Worm (Caenorhabditis elegans) whole organism, early embryonic: ENCODE results near the gene lury-1.
A peak's percentile ranks its signal among the peaks of the same experiment; 100 is the strongest.

Source experiments
- B0310.2 ChIP-seq: sonication (generic microtip); optimal IDR thresholded peaks from 2 replicates; lab custom pipeline; 2016; ENCODE audit warnings: mild to moderate bottlenecking, missing genetic modification characterization, missing compliant biosample characterization
- F13C5.2 ChIP-seq: sonication (generic microtip); optimal IDR thresholded peaks from 2 replicates; lab custom pipeline; 2017; ENCODE audit warnings: mild to moderate bottlenecking, missing genetic modification characterization, inconsistent platforms, missing compliant biosample characterization
- aly-1 ChIP-seq: sonication (generic microtip); optimal IDR thresholded peaks from 2 replicates; lab custom pipeline; 2016; ENCODE audit warnings: missing genetic modification characterization, missing compliant biosample characterization
- ama-1 ChIP-seq: fragments of 150-350 bp; optimal IDR thresholded peaks from 2 replicates; lab custom pipeline; 2014
- ceh-13 ChIP-seq: fragments of 200-800 bp; sonication (Bioruptor generic); optimal IDR thresholded peaks from 2 replicates; lab custom pipeline; 2018; ENCODE audit warnings: mild to moderate bottlenecking, missing genetic modification characterization, missing compliant biosample characterization
- ceh-36 ChIP-seq: sonication (generic microtip); optimal IDR thresholded peaks from 2 replicates; lab custom pipeline; 2016; ENCODE audit warnings: missing genetic modification characterization, inconsistent platforms, missing compliant biosample characterization
- ets-7 ChIP-seq: sonication (generic microtip); optimal IDR thresholded peaks from 2 replicates; lab custom pipeline; 2016; ENCODE audit warnings: missing genotype, missing genetic modification characterization, missing compliant biosample characterization
- flt-1 ChIP-seq: fragments of 200-800 bp; sonication (Bioruptor generic); IDR thresholded peaks from 2 replicates; pipeline ENCODE4 v1.3.6; 2022; ENCODE audit warnings: missing genetic modification characterization, missing compliant biosample characterization
- hmbx-1 ChIP-seq: sonication (generic microtip); optimal IDR thresholded peaks from 2 replicates; lab custom pipeline; 2016; ENCODE audit warnings: mild to moderate bottlenecking, missing genetic modification characterization, missing compliant biosample characterization
- hmg-4 ChIP-seq: fragments of 200-800 bp; sonication (Bioruptor generic); optimal IDR thresholded peaks from 2 replicates; lab custom pipeline; 2018; ENCODE audit warnings: mild to moderate bottlenecking, missing genetic modification characterization, missing compliant biosample characterization
- hnd-1 ChIP-seq: sonication (generic microtip); optimal IDR thresholded peaks from 2 replicates; lab custom pipeline; 2016; ENCODE audit warnings: missing genetic modification characterization, missing compliant biosample characterization
- pes-1 ChIP-seq: fragments of 200-800 bp; sonication (Bioruptor generic); IDR thresholded peaks from 2 replicates; pipeline ENCODE4 v1.3.6; 2022; ENCODE audit warnings: missing genetic modification reagents, missing genetic modification characterization, missing compliant biosample characterization
- scrt-1 ChIP-seq: fragments of 200-800 bp; sonication (Bioruptor generic); IDR thresholded peaks from 2 replicates; pipeline ENCODE4 v1.3.6; 2022; ENCODE audit warnings: missing genetic modification characterization, missing compliant biosample characterization
- sea-1 ChIP-seq: fragments of 200-800 bp; sonication (Bioruptor generic); conservative IDR thresholded peaks from 2 replicates; pipeline ENCODE4 v1.3.6; 2022; ENCODE audit warnings: missing genetic modification characterization, missing compliant biosample characterization
- tbx-11 ChIP-seq: fragments of 200-800 bp; sonication (Bioruptor generic); IDR thresholded peaks from 2 replicates; pipeline ENCODE4 v1.3.6; 2022; ENCODE audit warnings: missing genetic modification characterization, missing compliant biosample characterization
- tbx-37 ChIP-seq: fragments of 200-800 bp; sonication (Bioruptor generic); conservative IDR thresholded peaks from 2 replicates; pipeline ENCODE4 v1.3.6; 2022; ENCODE audit warnings: missing genetic modification reagents, missing genetic modification characterization, missing compliant biosample characterization
- tra-4 ChIP-seq: sonication (generic microtip); optimal IDR thresholded peaks from 2 replicates; lab custom pipeline; 2017; ENCODE audit warnings: missing genetic modification characterization, missing compliant biosample characterization

Gene lury-1

DNA sequence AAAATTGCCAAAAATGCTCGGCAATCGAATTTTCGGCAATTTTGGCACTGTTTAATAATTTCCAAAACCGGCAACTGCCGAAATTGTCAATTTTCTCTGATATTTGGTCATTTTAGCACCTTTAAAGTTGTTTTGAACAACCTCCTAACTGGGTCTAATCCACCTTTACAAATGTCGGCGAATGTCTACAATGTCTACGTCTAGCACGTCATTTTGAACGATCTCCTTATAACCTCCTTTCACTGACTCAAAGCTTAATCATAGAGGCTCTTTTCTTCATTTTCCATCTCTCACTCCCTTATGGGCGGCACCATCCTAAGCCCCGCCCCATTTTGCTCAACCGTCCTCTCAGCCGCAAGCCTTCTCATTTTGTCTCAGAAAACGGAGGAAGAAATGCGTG is 8.0 kb downstream of the lury-1 start, which contains the start of gene Y75B8A.44:
Gene Y75B8A.44, plus strand, starts transcription at position 301 of the 400 bp plus-strand sequence.
- no peak for TF ChIP-seq ceh-13 (GFP tag; lab: Kevin White, UChicago)
- no peak for TF ChIP-seq hmbx-1 (tag; lab: Kevin White, UChicago)
- no peak for TF ChIP-seq hmg-4 (GFP tag; lab: Kevin White, UChicago)
- no peak for TF ChIP-seq ama-1 (lab: Kevin White, UChicago)
- no peak for TF ChIP-seq B0310.2 (tag; lab: Kevin White, UChicago)
- TF ChIP-seq tbx-11: no peak
- no peak for TF ChIP-seq tra-4 (tag; lab: Kevin White, UChicago)
- no peak for TF ChIP-seq ceh-36 (tag; lab: Kevin White, UChicago)
- no peak for TF ChIP-seq scrt-1 (GFP tag; lab: Robert Waterston, UW)
- no peak for TF ChIP-seq sea-1 (GFP tag; lab: Robert Waterston, UW)
- TF ChIP-seq tbx-37 (GFP tag; lab: Robert Waterston, UW): no peak
- no peak for TF ChIP-seq hnd-1 (tag; lab: Kevin White, UChicago)
- no peak for TF ChIP-seq pes-1 (GFP tag; lab: Robert Waterston, UW)
- no peak for TF ChIP-seq aly-1
- TF ChIP-seq F13C5.2: no peak
- no peak for TF ChIP-seq ets-7

DNA sequence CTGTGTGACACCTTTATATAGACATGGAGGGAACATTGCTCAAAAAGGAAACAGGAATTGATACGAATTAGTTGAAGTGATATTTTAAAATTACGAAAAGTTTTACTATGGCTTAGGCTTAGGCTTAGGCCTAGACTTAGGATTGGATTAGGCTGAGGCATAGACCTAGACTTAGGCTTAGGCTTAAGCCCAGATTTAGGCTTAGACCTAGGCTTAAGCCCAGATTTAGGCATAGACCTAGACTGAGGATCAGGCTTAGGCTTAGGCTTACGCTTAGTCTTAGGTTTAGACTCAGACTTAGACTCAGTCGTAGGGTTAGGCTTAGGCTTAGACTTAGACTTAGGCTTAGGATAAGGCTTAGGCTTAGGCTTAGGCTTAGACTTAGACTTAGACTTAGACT is 9.8 kb downstream of the lury-1 start:
- TF ChIP-seq ceh-36 (tag; lab: Kevin White, UChicago): peak; percentile 79
- TF ChIP-seq ceh-13 (GFP tag; lab: Kevin White, UChicago): no peak
- no peak for TF ChIP-seq ama-1 (lab: Kevin White, UChicago)

DNA sequence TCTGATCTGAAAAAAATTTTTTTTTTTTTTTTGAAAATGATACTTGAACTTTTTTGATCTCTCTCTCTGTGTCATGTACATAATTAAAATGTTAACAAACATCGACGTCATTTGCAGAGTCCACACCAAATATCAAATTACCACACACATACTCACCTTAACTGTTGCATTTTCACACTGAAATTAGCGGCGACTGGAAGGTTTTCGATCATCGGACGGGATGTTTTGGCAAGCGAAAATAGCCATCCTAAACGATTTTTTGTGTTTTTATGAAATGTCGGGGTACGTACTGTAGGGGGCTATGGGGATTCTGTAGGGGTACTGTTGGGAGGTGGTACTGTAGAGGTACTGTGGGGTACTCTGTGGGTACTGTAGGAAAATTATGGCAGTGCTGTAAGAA is 11.9 kb downstream of the lury-1 start:
- TF ChIP-seq tbx-37 (GFP tag; lab: Robert Waterston, UW): no peak
- TF ChIP-seq ets-7: no peak
- TF ChIP-seq sea-1 (GFP tag; lab: Robert Waterston, UW): no peak
- TF ChIP-seq B0310.2 (tag; lab: Kevin White, UChicago): no peak
- no peak for TF ChIP-seq pes-1 (GFP tag; lab: Robert Waterston, UW)
- TF ChIP-seq ceh-36 (tag; lab: Kevin White, UChicago): no peak
- TF ChIP-seq hmg-4 (GFP tag; lab: Kevin White, UChicago): no peak
- TF ChIP-seq ama-1 (lab: Kevin White, UChicago): no peak
- no peak for TF ChIP-seq flt-1 (GFP tag; lab: Robert Waterston, UW)
- TF ChIP-seq scrt-1 (GFP tag; lab: Robert Waterston, UW): no peak
- TF ChIP-seq F13C5.2: no peak

DNA sequence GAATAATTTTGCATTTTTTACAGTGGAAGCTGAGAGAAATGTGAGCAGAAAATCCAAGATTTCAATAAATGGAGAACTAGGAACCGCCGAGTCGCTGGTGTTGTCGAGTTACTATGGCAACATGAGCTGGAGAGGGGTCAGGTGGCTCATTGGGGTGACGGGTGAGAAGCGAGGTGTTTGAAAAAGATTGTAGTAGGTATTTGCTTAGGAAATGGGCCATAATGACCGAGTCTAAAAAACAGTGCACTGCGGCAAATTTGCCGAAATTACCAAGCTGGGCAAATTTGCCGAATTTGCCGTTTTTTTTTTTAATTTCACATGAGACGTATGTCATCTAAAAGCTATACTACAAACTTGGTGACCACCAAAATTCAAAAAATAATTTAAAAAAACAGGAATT is 16.2 kb downstream of the lury-1 start, which contains the start of gene osm-12:
Gene osm-12, minus strand, starts transcription at position 101 of the 400 bp plus-strand sequence.
- TF ChIP-seq flt-1 (GFP tag; lab: Robert Waterston, UW) (no peak), scrt-1 (GFP tag; lab: Robert Waterston, UW) (no peak), hnd-1 (tag; lab: Kevin White, UChicago) (no peak), pes-1 (GFP tag; lab: Robert Waterston, UW) (no peak), ceh-36 (tag; lab: Kevin White, UChicago) (no peak), sea-1 (GFP tag; lab: Robert Waterston, UW) (no peak), hmg-4 (GFP tag; lab: Kevin White, UChicago) (no peak), tra-4 (tag; lab: Kevin White, UChicago) (no peak), aly-1 (no peak), ets-7 (no peak), ama-1 (lab: Kevin White, UChicago) (no peak), tbx-37 (GFP tag; lab: Robert Waterston, UW) (no peak), tbx-11 (no peak), B0310.2 (tag; lab: Kevin White, UChicago) (no peak), F13C5.2 (no peak), ceh-13 (GFP tag; lab: Kevin White, UChicago) (no peak), hmbx-1 (tag; lab: Kevin White, UChicago) (no peak)

DNA sequence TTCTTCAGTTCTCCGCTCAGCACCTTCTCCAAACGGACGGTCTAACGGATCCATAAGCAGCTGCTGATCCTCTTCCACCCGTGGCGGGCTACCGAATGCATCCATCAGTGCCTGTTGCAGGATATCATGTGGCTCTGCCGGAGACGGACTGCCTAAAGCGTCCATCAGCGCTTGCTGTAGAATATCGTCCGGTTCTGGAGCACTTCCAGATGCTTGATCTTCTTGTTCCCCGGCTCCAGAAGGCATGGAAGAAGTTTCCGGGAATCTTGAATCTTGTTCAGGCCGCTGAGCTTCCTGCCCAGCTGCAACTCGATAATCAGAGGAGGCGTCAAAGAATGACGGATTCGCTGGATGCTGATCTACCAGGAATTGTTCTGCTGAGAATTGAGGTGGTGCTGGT is 19.1 kb downstream of the lury-1 start:
- no peak for TF ChIP-seq ama-1 (lab: Kevin White, UChicago)
- TF ChIP-seq scrt-1 (GFP tag; lab: Robert Waterston, UW): no peak
- no peak for TF ChIP-seq tra-4 (tag; lab: Kevin White, UChicago)
- TF ChIP-seq hmbx-1 (tag; lab: Kevin White, UChicago): no peak
- no peak for TF ChIP-seq tbx-37 (GFP tag; lab: Robert Waterston, UW)
- TF ChIP-seq aly-1: no peak
- no peak for TF ChIP-seq ceh-36 (tag; lab: Kevin White, UChicago)
- TF ChIP-seq F13C5.2: no peak
- no peak for TF ChIP-seq hnd-1 (tag; lab: Kevin White, UChicago)
- TF ChIP-seq tbx-11: no peak
- TF ChIP-seq B0310.2 (tag; lab: Kevin White, UChicago): no peak

DNA sequence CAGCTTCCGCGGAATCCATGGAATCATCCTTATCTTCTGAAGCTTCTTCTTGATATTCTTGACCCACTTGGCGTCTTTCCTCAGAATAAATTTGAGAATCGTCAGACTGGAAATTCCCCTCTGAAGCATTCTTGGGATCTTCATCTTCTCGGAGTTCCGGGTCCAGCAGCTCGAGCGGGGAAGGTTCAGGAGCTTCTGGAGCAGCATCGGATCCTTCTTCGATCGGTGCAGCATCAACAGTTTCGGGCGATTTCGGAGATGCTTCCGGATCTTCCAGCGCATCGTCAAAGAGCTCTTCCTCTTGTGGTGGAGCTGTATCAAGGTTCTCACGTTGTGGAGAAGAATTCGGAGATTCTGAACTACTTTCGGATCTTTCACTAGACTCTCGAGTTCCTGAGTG is 21.4 kb downstream of the lury-1 start:
- TF ChIP-seq hmg-4 (GFP tag; lab: Kevin White, UChicago): no peak
- TF ChIP-seq B0310.2 (tag; lab: Kevin White, UChicago): no peak
- no peak for TF ChIP-seq scrt-1 (GFP tag; lab: Robert Waterston, UW)
- TF ChIP-seq ets-7: no peak
- TF ChIP-seq ceh-13 (GFP tag; lab: Kevin White, UChicago): no peak
- TF ChIP-seq sea-1 (GFP tag; lab: Robert Waterston, UW): no peak
- TF ChIP-seq pes-1 (GFP tag; lab: Robert Waterston, UW): no peak
- no peak for TF ChIP-seq tra-4 (tag; lab: Kevin White, UChicago)
- no peak for TF ChIP-seq hmbx-1 (tag; lab: Kevin White, UChicago)
- no peak for TF ChIP-seq tbx-11
- TF ChIP-seq hnd-1 (tag; lab: Kevin White, UChicago): no peak
- TF ChIP-seq flt-1 (GFP tag; lab: Robert Waterston, UW): no peak
- no peak for TF ChIP-seq aly-1
- no peak for TF ChIP-seq ama-1 (lab: Kevin White, UChicago)

DNA sequence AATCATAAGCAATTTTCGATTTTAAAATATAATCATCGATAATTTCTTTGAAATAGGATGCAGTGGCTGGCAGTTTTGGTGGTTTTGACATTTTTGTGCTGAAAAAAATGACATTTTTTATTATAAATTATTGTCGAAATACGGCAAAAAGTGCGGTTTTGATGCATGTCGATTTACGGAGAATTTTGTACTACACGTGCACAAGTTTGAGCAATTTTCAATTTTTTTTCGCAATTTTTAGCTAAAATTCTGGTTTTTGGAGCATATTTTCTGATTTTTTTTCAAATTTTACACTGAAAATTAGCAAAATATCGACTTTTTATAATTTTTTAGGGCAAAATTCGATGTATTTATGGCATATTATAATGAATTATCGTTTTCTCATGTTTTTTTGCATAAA is 29.4 kb downstream of the lury-1 start, which contains the start of gene Y75B8A.13:
Gene Y75B8A.13, minus strand, starts transcription at position 101 of the 400 bp plus-strand sequence.
- TF ChIP-seq ets-7: no peak
- TF ChIP-seq hmg-4 (GFP tag; lab: Kevin White, UChicago): no peak
- no peak for TF ChIP-seq hnd-1 (tag; lab: Kevin White, UChicago)
- TF ChIP-seq hmbx-1 (tag; lab: Kevin White, UChicago): no peak
- TF ChIP-seq scrt-1 (GFP tag; lab: Robert Waterston, UW): no peak
- no peak for TF ChIP-seq ama-1 (lab: Kevin White, UChicago)
- TF ChIP-seq ceh-13 (GFP tag; lab: Kevin White, UChicago): no peak
- no peak for TF ChIP-seq pes-1 (GFP tag; lab: Robert Waterston, UW)
- TF ChIP-seq tbx-37 (GFP tag; lab: Robert Waterston, UW): no peak
- no peak for TF ChIP-seq tbx-11
- TF ChIP-seq aly-1: no peak
- no peak for TF ChIP-seq ceh-36 (tag; lab: Kevin White, UChicago)
- no peak for TF ChIP-seq tra-4 (tag; lab: Kevin White, UChicago)
- TF ChIP-seq flt-1 (GFP tag; lab: Robert Waterston, UW): no peak
- TF ChIP-seq sea-1 (GFP tag; lab: Robert Waterston, UW): no peak
- TF ChIP-seq B0310.2 (tag; lab: Kevin White, UChicago): no peak
- no peak for TF ChIP-seq F13C5.2
